Worm (Caenorhabditis elegans) whole organism, late embryonic: Measurements from ENCODE around the gene pqn-74.

Source experiments
- F13H6.1 ChIP-seq: sonication (generic microtip); optimal IDR thresholded peaks from 2 replicates; lab custom pipeline; 2016; ENCODE audit warnings: missing genetic modification characterization, missing compliant biosample characterization
- ets-4 ChIP-seq: sonication (generic microtip); optimal IDR thresholded peaks from 2 replicates; lab custom pipeline; 2016; ENCODE audit warnings: missing genetic modification characterization, missing compliant biosample characterization
- fax-1 ChIP-seq: sonication (generic microtip); optimal IDR thresholded peaks from 2 replicates; lab custom pipeline; 2016; ENCODE audit warnings: missing genotype, missing genetic modification characterization, missing compliant biosample characterization
- hlh-30 ChIP-seq: sonication (generic microtip); optimal IDR thresholded peaks from 2 replicates; lab custom pipeline; 2017; ENCODE audit warnings: antibody characterized with exemption, missing genetic modification characterization, missing compliant biosample characterization; ENCODE audit not compliant: insufficient read depth
- pha-4 ChIP-seq: fragments of 150-350 bp; optimal IDR thresholded peaks from 2 replicates; lab custom pipeline; 2018; ENCODE audit warnings: missing biosample characterization, missing genetic modification reagents, missing genetic modification characterization
- pqm-1 ChIP-seq: sonication (generic microtip); optimal IDR thresholded peaks from 2 replicates; lab custom pipeline; 2016; ENCODE audit warnings: missing genetic modification characterization, missing compliant biosample characterization
- sox-4 ChIP-seq: sonication (generic microtip); optimal IDR thresholded peaks from 2 replicates; lab custom pipeline; 2017; ENCODE audit warnings: mild to moderate bottlenecking, missing genetic modification characterization, inconsistent platforms, missing compliant biosample characterization
- unc-3 ChIP-seq, 2 experiments: fragments of 200-800 bp in 1 of 2; sonication (Bioruptor generic) in 1 of 2; sonication (generic microtip) in 1 of 2; conservative IDR thresholded peaks in 1 of 2; optimal IDR thresholded peaks in 1 of 2; 2 replicates each; pipeline versions ENCODE4 v1.3.6 to Lab custom; 2016 to 2022; ENCODE audit warnings: missing compliant biosample characterization in 2 of 2, missing genetic modification characterization in 2 of 2, missing genetic modification reagents in 1 of 2

ce11 chrIV:13331285-13331684 lies at the start of gene pqn-74:
- TF ChIP-seq ets-4 (no peak), unc-3 (GFP tag; conservative IDR thresholded peaks at IDR 0.05; lab: Robert Waterston, UW) (no peak), unc-3 (tag; optimal IDR thresholded peaks at IDR 0.05; lab: Kevin White, UChicago) (no peak), F13H6.1 (tag; lab: Kevin White, UChicago) (no peak), pqm-1 (tag; lab: Kevin White, UChicago) (no peak), hlh-30 (tag; lab: Kevin White, UChicago) (no peak), pha-4 (tag; lab: Kevin White, UChicago) (no peak), fax-1 (tag; lab: Kevin White, UChicago) (no peak), sox-4 (tag; lab: Kevin White, UChicago) (no peak)
